Fruit fly (Drosophila melanogaster) whole organism, embryonic: Measurements from ENCODE around the gene Obp73a.

Experiments used
- Awh ChIP-seq: fragments of 200-800 bp; sonication (Bioruptor generic); IDR thresholded peaks from 2 replicates; pipeline ENCODE4, ENCODE4 v1.3.6; 2022; ENCODE audit warnings: missing biosample characterization, missing genetic modification characterization
- Blimp-1 ChIP-seq: fragments of 200-800 bp; sonication (Bioruptor generic); optimal IDR thresholded peaks from 3 replicates; lab custom pipeline; 2018; ENCODE audit warnings: missing biosample characterization, missing genetic modification characterization, mild to moderate bottlenecking, moderate library complexity, missing genetic modification reagents
- CG10565 ChIP-seq: fragments of 200-800 bp; sonication (Bioruptor generic); optimal IDR thresholded peaks from 3 replicates; lab custom pipeline; 2016; ENCODE audit warnings: missing biosample characterization, mild to moderate bottlenecking, missing genetic modification characterization
- CG11247 ChIP-seq: fragments of 200-800 bp; sonication (Bioruptor generic); IDR thresholded peaks from 2 replicates; pipeline ENCODE4 v1.3.6; 2022; ENCODE audit warnings: missing biosample characterization, missing genetic modification characterization
- CG11723 ChIP-seq: fragments of 200-800 bp; sonication (Bioruptor generic); optimal IDR thresholded peaks from 2 replicates; lab custom pipeline; 2017; ENCODE audit warnings: missing biosample characterization, mild to moderate bottlenecking, missing genetic modification characterization
- CG12236 ChIP-seq: fragments of 200-800 bp; sonication (Bioruptor generic); optimal IDR thresholded peaks from 2 replicates; lab custom pipeline; 2016; ENCODE audit warnings: missing biosample characterization, missing genetic modification characterization
- CG17359 ChIP-seq: fragments of 200-800 bp; sonication (Bioruptor generic); optimal IDR thresholded peaks from 3 replicates; lab custom pipeline; 2018; ENCODE audit warnings: missing biosample characterization, mild to moderate bottlenecking, missing genetic modification characterization, moderate library complexity
- CG17829 ChIP-seq: fragments of 200-800 bp; optimal IDR thresholded peaks from 2 replicates; lab custom pipeline; 2019; ENCODE audit warnings: missing biosample characterization, mild to moderate bottlenecking, missing genetic modification characterization, moderate library complexity
- CG18262 ChIP-seq: fragments of 200-800 bp; optimal IDR thresholded peaks from 3 replicates; lab custom pipeline; 2019; ENCODE audit warnings: missing biosample characterization, mild to moderate bottlenecking, missing genetic modification characterization, moderate library complexity
- CG2199 ChIP-seq: fragments of 200-800 bp; sonication (Bioruptor generic); IDR thresholded peaks from 3 replicates; pipeline ENCODE4 v1.3.6; 2022; ENCODE audit warnings: missing biosample characterization, missing genetic modification characterization
- CG33557 ChIP-seq: fragments of 200-800 bp; sonication (Bioruptor generic); optimal IDR thresholded peaks from 2 replicates; lab custom pipeline; 2019; ENCODE audit warnings: missing biosample characterization, mild to moderate bottlenecking, missing genetic modification characterization, moderate library complexity
- CG34224 ChIP-seq: fragments of 200-800 bp; sonication (Bioruptor generic); IDR thresholded peaks from 3 replicates; pipeline ENCODE4 v1.3.6; 2022; ENCODE audit warnings: missing biosample characterization, missing genetic modification characterization; ENCODE audit not compliant: partially characterized antibody
- CG3838 ChIP-seq: fragments of 200-800 bp; sonication (Bioruptor generic); optimal IDR thresholded peaks from 3 replicates; lab custom pipeline; 2016; ENCODE audit warnings: missing biosample characterization, missing genetic modification characterization
- CG3995 ChIP-seq: fragments of 200-800 bp; sonication (Bioruptor generic); optimal IDR thresholded peaks from 3 replicates; lab custom pipeline; 2016; ENCODE audit warnings: missing biosample characterization, missing genetic modification characterization
- CG4282 ChIP-seq: fragments of 200-800 bp; sonication (Bioruptor generic); optimal IDR thresholded peaks from 2 replicates; lab custom pipeline; 2016; ENCODE audit warnings: missing biosample characterization, missing genetic modification characterization
- CG5245 ChIP-seq: fragments of 200-800 bp; sonication (Bioruptor generic); optimal IDR thresholded peaks from 3 replicates; lab custom pipeline; 2016; ENCODE audit warnings: missing biosample characterization, missing genetic modification characterization
- CG7839 ChIP-seq: fragments of 200-800 bp; sonication (Bioruptor generic); optimal IDR thresholded peaks from 3 replicates; lab custom pipeline; 2018; ENCODE audit warnings: missing biosample characterization, mild to moderate bottlenecking, missing genetic modification characterization, moderate library complexity
- CG8089 ChIP-seq: fragments of 200-800 bp; sonication (Bioruptor generic); optimal IDR thresholded peaks from 3 replicates; lab custom pipeline; 2016; ENCODE audit warnings: missing biosample characterization, missing genetic modification characterization
- CG8765 ChIP-seq: fragments of 200-800 bp; sonication (Bioruptor generic); IDR thresholded peaks from 2 replicates; pipeline ENCODE4 v1.3.6; 2022; ENCODE audit warnings: missing biosample characterization, missing genetic modification characterization
- Dll ChIP-seq: fragments of 200-800 bp; sonication (Bioruptor generic); IDR thresholded peaks from 4 replicates; pipeline ENCODE4 v1.3.6; 2022; ENCODE audit warnings: missing biosample characterization, missing genetic modification characterization; ENCODE audit not compliant: partially characterized antibody
- E2f1 ChIP-seq: fragments of 200-800 bp; sonication (Bioruptor generic); IDR thresholded peaks from 2 replicates; pipeline ENCODE4 v1.3.6; 2022; ENCODE audit warnings: missing biosample characterization, missing genetic modification characterization
- HHEX ChIP-seq: fragments of 200-800 bp; sonication (Bioruptor generic); optimal IDR thresholded peaks from 3 replicates; lab custom pipeline; 2017; ENCODE audit warnings: missing biosample characterization, mild to moderate bottlenecking, missing genetic modification characterization, missing genetic modification reagents
- HLH54F ChIP-seq: fragments of 200-800 bp; sonication (Bioruptor generic); optimal IDR thresholded peaks from 3 replicates; lab custom pipeline; 2016; ENCODE audit warnings: missing biosample characterization, missing genetic modification characterization
- HLHmδ ChIP-seq: fragments of 200-800 bp; sonication (Bioruptor generic); optimal IDR thresholded peaks from 2 replicates; lab custom pipeline; 2018; ENCODE audit warnings: missing biosample characterization, mild to moderate bottlenecking, missing genetic modification characterization, moderate library complexity
- Lhr ChIP-seq: fragments of 200-800 bp; sonication (Bioruptor generic); optimal IDR thresholded peaks from 3 replicates; lab custom pipeline; 2017; ENCODE audit warnings: mild to moderate bottlenecking, missing biosample characterization, missing genetic modification reagents, missing genetic modification characterization
- MESR4 ChIP-seq: fragments of 200-800 bp; sonication (Bioruptor generic); optimal IDR thresholded peaks from 2 replicates; lab custom pipeline; 2018; ENCODE audit warnings: missing biosample characterization, mild to moderate bottlenecking, missing genetic modification characterization, moderate library complexity
- Med ChIP-seq: fragments of 200-800 bp; sonication (Bioruptor generic); peaks from one replicate; lab custom pipeline; 2016; ENCODE audit warnings: missing biosample characterization, missing genetic modification characterization, mild to moderate bottlenecking, inconsistent platforms, moderate library complexity
- NC2α ChIP-seq: fragments of 200-800 bp; sonication (Bioruptor generic); optimal IDR thresholded peaks from 2 replicates; lab custom pipeline; 2016; ENCODE audit warnings: missing biosample characterization, missing genetic modification characterization
- Oaz ChIP-seq: fragments of 200-800 bp; sonication (Bioruptor generic); IDR thresholded peaks from 2 replicates; pipeline ENCODE4 v1.3.6; 2022; ENCODE audit warnings: missing biosample characterization, missing genetic modification characterization
- Oli ChIP-seq: fragments of 200-800 bp; sonication (Bioruptor generic); optimal IDR thresholded peaks from 2 replicates; lab custom pipeline; 2018; ENCODE audit warnings: missing biosample characterization, mild to moderate bottlenecking, missing genetic modification characterization, moderate library complexity
- Rfx ChIP-seq: fragments of 200-800 bp; sonication (Bioruptor generic); IDR thresholded peaks from 2 replicates; pipeline ENCODE4 v1.3.6; 2022; ENCODE audit warnings: missing biosample characterization, missing genetic modification characterization
- Spps ChIP-seq: fragments of 200-800 bp; sonication (Bioruptor generic); optimal IDR thresholded peaks from 2 replicates; lab custom pipeline; 2018; ENCODE audit warnings: missing biosample characterization, mild to moderate bottlenecking, missing genetic modification characterization
- Usf ChIP-seq: fragments of 200-800 bp; sonication (Bioruptor generic); optimal IDR thresholded peaks from 2 replicates; lab custom pipeline; 2017; ENCODE audit warnings: missing genotype, missing biosample characterization, missing genetic modification characterization
- bcd ChIP-seq: fragments of 200-800 bp; sonication (Bioruptor generic); optimal IDR thresholded peaks from 2 replicates; lab custom pipeline; 2017; ENCODE audit warnings: missing biosample characterization, mild to moderate bottlenecking, missing genetic modification characterization
- crol ChIP-seq: fragments of 200-800 bp; sonication (Bioruptor generic); IDR thresholded peaks from 2 replicates; pipeline ENCODE4 v1.3.6; 2022; ENCODE audit warnings: missing biosample characterization, missing genetic modification characterization
- da ChIP-seq: fragments of 200-800 bp; sonication (Bioruptor generic); optimal IDR thresholded peaks from 2 replicates; lab custom pipeline; 2016; ENCODE audit warnings: missing biosample characterization, missing genetic modification characterization
- eve ChIP-seq, 2 experiments: fragments of >200 bp; optimal IDR thresholded peaks; 2 replicates each; lab custom pipeline; 2017; ENCODE audit warnings: missing biosample characterization in 2 of 2, missing genetic modification characterization in 2 of 2
- ewg ChIP-seq: fragments of 200-800 bp; sonication (Bioruptor generic); optimal IDR thresholded peaks from 3 replicates; lab custom pipeline; 2017; ENCODE audit warnings: mild to moderate bottlenecking, missing biosample characterization, missing genetic modification reagents, missing genetic modification characterization
- fu2 ChIP-seq: fragments of 200-800 bp; sonication (Bioruptor generic); optimal IDR thresholded peaks from 2 replicates; lab custom pipeline; 2016; ENCODE audit warnings: missing biosample characterization, missing genetic modification characterization
- grn ChIP-seq: fragments of 200-800 bp; sonication (Bioruptor generic); optimal IDR thresholded peaks from 3 replicates; lab custom pipeline; 2017; ENCODE audit warnings: missing biosample characterization, missing genetic modification characterization
- jumu ChIP-seq: fragments of 200-800 bp; sonication (Bioruptor generic); optimal IDR thresholded peaks from 3 replicates; lab custom pipeline; 2016; ENCODE audit warnings: missing biosample characterization, missing genetic modification characterization
- ken ChIP-seq: fragments of 200-800 bp; sonication (Bioruptor generic); IDR thresholded peaks from 3 replicates; pipeline ENCODE4 v1.3.6; 2022; ENCODE audit warnings: missing biosample characterization, missing genetic modification characterization
- knrl ChIP-seq: fragments of 200-800 bp; sonication (Bioruptor generic); IDR thresholded peaks from 3 replicates; pipeline ENCODE4 v1.3.6; 2022; ENCODE audit warnings: missing biosample characterization, missing genetic modification characterization; ENCODE audit not compliant: partially characterized antibody
- lmd ChIP-seq: fragments of 200-800 bp; sonication (Bioruptor generic); IDR thresholded peaks from 2 replicates; pipeline ENCODE4 v1.3.6; 2022; ENCODE audit warnings: missing biosample characterization, missing genetic modification characterization
- peb ChIP-seq: fragments of 200-800 bp; sonication (Bioruptor generic); IDR thresholded peaks from 2 replicates; pipeline ENCODE4 v1.3.6; 2022; ENCODE audit warnings: missing biosample characterization, missing genetic modification characterization
- pzg ChIP-seq: fragments of 200-800 bp; sonication (Bioruptor generic); optimal IDR thresholded peaks from 3 replicates; lab custom pipeline; 2018; ENCODE audit warnings: missing biosample characterization, mild to moderate bottlenecking, missing genetic modification characterization, moderate library complexity
- rib ChIP-seq: fragments of 200-800 bp; sonication (Bioruptor generic); IDR thresholded peaks from 2 replicates; pipeline ENCODE4 v1.3.6; 2022; ENCODE audit warnings: missing biosample characterization, missing genetic modification characterization
- slbo ChIP-seq: fragments of 200-800 bp; sonication (Bioruptor generic); IDR thresholded peaks from 2 replicates; pipeline ENCODE4 v1.3.6; 2022; ENCODE audit warnings: missing biosample characterization, missing genetic modification characterization
- sna ChIP-seq: fragments of 200-800 bp; sonication (Bioruptor generic); IDR thresholded peaks from 2 replicates; pipeline ENCODE4 v1.3.6; 2022; ENCODE audit warnings: missing biosample characterization, missing genetic modification characterization; ENCODE audit not compliant: partially characterized antibody

The Obp73a gene

dm6 chr3L:17003251-17004171 is 59.4 kb downstream of the Obp73a start (continued):
- TF ChIP-seq CG11723 (GFP tag; lab: Kevin White, UChicago) (no peak), bcd (no peak), eve (GFP tag; optimal IDR thresholded peaks at IDR 0.05; lab: Kevin White, UChicago) (no peak), pzg (GFP tag; lab: Kevin White, UChicago) (no peak), ken (GFP tag; lab: Robert Waterston, UW) (no peak), ewg (GFP tag; lab: Kevin White, UChicago) (no peak), CG12236 (GFP tag; lab: Kevin White, UChicago) (no peak), Dll (no peak), jumu (GFP tag; lab: Kevin White, UChicago) (no peak), CG8089 (GFP tag; lab: Kevin White, UChicago) (no peak), grn (GFP tag; lab: Kevin White, UChicago) (peak; percentile 90), Spps (tag; lab: Kevin White, UChicago) (no peak), knrl (GFP tag; lab: Robert Waterston, UW) (no peak), Blimp-1 (GFP tag; lab: Kevin White, UChicago) (peak; percentile 7), peb (GFP tag; lab: Robert Waterston, UW) (no peak), CG34224 (GFP tag; lab: Robert Waterston, UW) (no peak), CG17829 (tag; lab: Kevin White, UChicago) (no peak), NC2α (GFP tag; lab: Kevin White, UChicago) (no peak), sna (GFP tag; lab: Robert Waterston, UW) (no peak), lmd (0 out of 2 replicates have a peak, but pooled peaks have one; percentile 10), Oli (no peak), MESR4 (GFP tag; lab: Kevin White, UChicago) (no peak), crol (peak; percentile 82), Rfx (peak; percentile 41; the same call in 1 of the 2 replicates), CG10565 (GFP tag; lab: Kevin White, UChicago) (no peak), Usf (GFP tag; lab: Kevin White, UChicago) (no peak), CG4282 (GFP tag; lab: Kevin White, UChicago) (no peak), CG8765 (no peak), Lhr (GFP tag; lab: Kevin White, UChicago) (no peak), da (GFP tag; lab: Kevin White, UChicago) (no peak), Awh (no peak; the same call in 1 of the 2 replicates), CG17359 (no peak), CG7839 (tag; lab: Kevin White, UChicago) (no peak), slbo (GFP tag; lab: Robert Waterston, UW) (peak; percentile 56), fu2 (GFP tag; lab: Kevin White, UChicago) (no peak), HLH54F (GFP tag; lab: Kevin White, UChicago) (no peak), E2f1 (GFP tag; lab: Robert Waterston, UW) (0 out of 2 replicates have a peak, but pooled peaks have one; percentile 8), CG18262 (tag; lab: Kevin White, UChicago) (no peak), CG33557 (GFP tag; lab: Kevin White, UChicago) (no peak), CG11247 (GFP tag; lab: Robert Waterston, UW) (no peak), CG3838 (no peak), HHEX (GFP tag; lab: Kevin White, UChicago) (peak; percentile 15), HLHmδ (GFP tag; lab: Kevin White, UChicago) (no peak), Med (GFP tag; lab: Kevin White, UChicago) (peak; percentile 42), CG3995 (GFP tag; lab: Kevin White, UChicago) (no peak), CG2199 (GFP tag; lab: Robert Waterston, UW) (0 out of 3 replicates have a peak, but pooled peaks have one; percentile 14), CG5245 (no peak), Oaz (GFP tag; lab: Robert Waterston, UW) (no peak), rib (GFP tag; lab: Robert Waterston, UW) (peak; percentile 57)
